Worm (Caenorhabditis elegans) whole organism, young adult: Measurements from ENCODE around the gene F42F12.14.

Experiments
- B0035.1 ChIP-seq: sonication (generic microtip); optimal IDR thresholded peaks from 2 replicates; lab custom pipeline; 2016; ENCODE audit warnings: missing genetic modification characterization, mild to moderate bottlenecking, missing compliant biosample characterization, missing genotype, missing genetic modification reagents
- D2030.7 ChIP-seq: fragments of 200-800 bp; sonication (Bioruptor generic); IDR thresholded peaks from 2 replicates; pipeline ENCODE4 v1.3.6; 2022; ENCODE audit warnings: missing genetic modification reagents, missing genetic modification characterization, missing compliant biosample characterization
- F49E8.2 ChIP-seq: sonication (generic microtip); optimal IDR thresholded peaks from 3 replicates; lab custom pipeline; 2017; ENCODE audit warnings: missing genetic modification characterization, mild to moderate bottlenecking, missing compliant biosample characterization, antibody characterized with exemption, moderate library complexity; ENCODE audit not compliant: insufficient read depth
- Y56A3A.18 ChIP-seq: fragments of 200-800 bp; sonication (Bioruptor generic); IDR thresholded peaks from 2 replicates; pipeline ENCODE4 v1.3.6; 2022; ENCODE audit warnings: missing genetic modification reagents, missing genetic modification characterization, missing compliant biosample characterization
- aptf-2 ChIP-seq: fragments of 200-800 bp; sonication (Bioruptor generic); conservative IDR thresholded peaks from 2 replicates; pipeline ENCODE4 v1.3.6; 2022; ENCODE audit warnings: missing genetic modification reagents, missing genetic modification characterization, missing compliant biosample characterization
- attf-5 ChIP-seq: fragments of 200-800 bp; sonication (Bioruptor generic); optimal IDR thresholded peaks from 2 replicates; lab custom pipeline; 2018; ENCODE audit warnings: mild to moderate bottlenecking, missing genetic modification characterization, missing compliant biosample characterization
- him-1 ChIP-seq: sonication (generic microtip); optimal IDR thresholded peaks from 2 replicates; lab custom pipeline; 2016; ENCODE audit warnings: missing genotype, missing genetic modification reagents, missing genetic modification characterization, missing compliant biosample characterization
- hlh-12 ChIP-seq: sonication (generic microtip); optimal IDR thresholded peaks from 2 replicates; lab custom pipeline; 2016; ENCODE audit warnings: missing genetic modification characterization, missing compliant biosample characterization
- lin-26 ChIP-seq: fragments of 200-800 bp; sonication (Bioruptor generic); IDR thresholded peaks from 2 replicates; pipeline ENCODE4 v1.3.6; 2022; ENCODE audit warnings: missing genetic modification reagents, missing genetic modification characterization, missing compliant biosample characterization

ce11 chrX:12343279-12343678 is 5.2 kb upstream of the F42F12.14 start, which contains the start of the genes nspc-9 and nspc-10:
- TF ChIP-seq aptf-2 (GFP tag; lab: Robert Waterston, UW) (no peak), F49E8.2 (tag; lab: Kevin White, UChicago) (no peak), him-1 (tag; lab: Kevin White, UChicago) (no peak), hlh-12 (no peak), Y56A3A.18 (no peak), lin-26 (GFP tag; lab: Robert Waterston, UW) (no peak), B0035.1 (tag; lab: Kevin White, UChicago) (no peak), attf-5 (GFP tag; lab: Kevin White, UChicago) (no peak), D2030.7 (no peak)
